Worm (Caenorhabditis elegans) whole organism, young adult: ENCODE results near the gene pyc-1.

Source experiments
- B0035.1 ChIP-seq: sonication (generic microtip); optimal IDR thresholded peaks from 2 replicates; lab custom pipeline; 2016; ENCODE audit warnings: missing genetic modification characterization, mild to moderate bottlenecking, missing compliant biosample characterization, missing genotype, missing genetic modification reagents
- C06A6.2 ChIP-seq: fragments of 200-800 bp; sonication (Bioruptor generic); conservative IDR thresholded peaks from 2 replicates; pipeline ENCODE4 v1.3.6; 2022; ENCODE audit warnings: missing genetic modification characterization, missing compliant biosample characterization
- F22D6.2 ChIP-seq: sonication (generic microtip); optimal IDR thresholded peaks from 2 replicates; lab custom pipeline; 2016; ENCODE audit warnings: mild to moderate bottlenecking, missing genetic modification characterization, missing compliant biosample characterization
- F23B12.7 ChIP-seq: sonication (generic microtip); optimal IDR thresholded peaks from 2 replicates; lab custom pipeline; 2017; ENCODE audit warnings: missing genetic modification characterization, mild to moderate bottlenecking, missing compliant biosample characterization, antibody characterized with exemption, moderate library complexity; ENCODE audit not compliant: insufficient read depth
- F57A8.1 ChIP-seq: fragments of 200-800 bp; sonication (Bioruptor generic); optimal IDR thresholded peaks from 2 replicates; lab custom pipeline; 2018; ENCODE audit warnings: mild to moderate bottlenecking, missing genetic modification characterization, moderate library complexity, missing compliant biosample characterization
- K11D2.4 ChIP-seq: fragments of 200-800 bp; sonication (Bioruptor generic); IDR thresholded peaks from 2 replicates; pipeline ENCODE4 v1.3.6; 2022; ENCODE audit warnings: missing genetic modification reagents, missing genetic modification characterization, missing compliant biosample characterization
- Y53G8AR.9 ChIP-seq: fragments of 200-800 bp; sonication (Bioruptor generic); conservative IDR thresholded peaks from 2 replicates; pipeline ENCODE4 v1.3.6; 2022; ENCODE audit warnings: missing genetic modification reagents, missing genetic modification characterization, missing compliant biosample characterization
- Y67H2A.10 ChIP-seq: fragments of 200-800 bp; sonication (Bioruptor generic); conservative IDR thresholded peaks from 2 replicates; pipeline ENCODE4 v1.3.6; 2022; ENCODE audit warnings: missing genetic modification reagents, missing genetic modification characterization, missing compliant biosample characterization
- Y79H2A.3 ChIP-seq: fragments of 200-800 bp; sonication (Bioruptor generic); conservative IDR thresholded peaks from 2 replicates; pipeline ENCODE4 v1.3.6; 2022; ENCODE audit warnings: missing genetic modification reagents, missing genetic modification characterization, missing compliant biosample characterization
- Y95B8A.8 ChIP-seq: fragments of 200-800 bp; sonication (Bioruptor generic); IDR thresholded peaks from 2 replicates; pipeline ENCODE4 v1.3.6; 2022; ENCODE audit warnings: missing genetic modification reagents, missing genetic modification characterization, missing compliant biosample characterization
- ZK185.1 ChIP-seq: sonication (generic microtip); optimal IDR thresholded peaks from 2 replicates; lab custom pipeline; 2016; ENCODE audit warnings: mild to moderate bottlenecking, missing genetic modification characterization, missing compliant biosample characterization; ENCODE audit not compliant: poor library complexity, severe bottlenecking
- akir-1 ChIP-seq: fragments of 200-800 bp; sonication (Bioruptor generic); optimal IDR thresholded peaks from 2 replicates; lab custom pipeline; 2018; ENCODE audit warnings: mild to moderate bottlenecking, missing genetic modification characterization, moderate library complexity, missing compliant biosample characterization
- ama-1 ChIP-seq, 3 experiments: fragments of 150-350 bp in 1 of 3; sonication (generic microtip) in 2 of 3; optimal IDR thresholded peaks; 2 replicates each; lab custom pipeline; 2014 to 2018; ENCODE audit warnings: missing biosample characterization in 2 of 3, missing genetic modification characterization in 2 of 3, missing genetic modification reagents in 2 of 3
- aptf-2 ChIP-seq: fragments of 200-800 bp; sonication (Bioruptor generic); conservative IDR thresholded peaks from 2 replicates; pipeline ENCODE4 v1.3.6; 2022; ENCODE audit warnings: missing genetic modification reagents, missing genetic modification characterization, missing compliant biosample characterization
- aptf-3 ChIP-seq: fragments of 200-800 bp; sonication (Bioruptor generic); IDR thresholded peaks from 2 replicates; pipeline ENCODE4 v1.3.6; 2022; ENCODE audit warnings: missing genetic modification characterization, missing compliant biosample characterization
- atf-7 ChIP-seq: sonication (generic microtip); optimal IDR thresholded peaks from 2 replicates; lab custom pipeline; 2017; ENCODE audit warnings: mild to moderate bottlenecking, missing genetic modification characterization, missing compliant biosample characterization
- athp-1 ChIP-seq: sonication (generic microtip); optimal IDR thresholded peaks from 2 replicates; lab custom pipeline; 2017; ENCODE audit warnings: mild to moderate bottlenecking, missing genetic modification characterization, missing compliant biosample characterization
- attf-3 ChIP-seq: fragments of 200-800 bp; sonication (Bioruptor generic); conservative IDR thresholded peaks from 2 replicates; pipeline ENCODE4 v1.3.6; 2022; ENCODE audit warnings: missing genetic modification reagents, missing genetic modification characterization, missing compliant biosample characterization
- attf-5 ChIP-seq: fragments of 200-800 bp; sonication (Bioruptor generic); optimal IDR thresholded peaks from 2 replicates; lab custom pipeline; 2018; ENCODE audit warnings: mild to moderate bottlenecking, missing genetic modification characterization, missing compliant biosample characterization
- bed-1 ChIP-seq: fragments of 200-800 bp; sonication (Bioruptor generic); IDR thresholded peaks from 2 replicates; pipeline ENCODE4 v1.3.6; 2022; ENCODE audit warnings: missing genetic modification reagents, missing genetic modification characterization, missing compliant biosample characterization
- bed-2 ChIP-seq: fragments of 200-800 bp; sonication (Bioruptor generic); IDR thresholded peaks from 2 replicates; pipeline ENCODE4 v1.3.6; 2022; ENCODE audit warnings: missing genetic modification reagents, missing genetic modification characterization, missing compliant biosample characterization
- ccch-3 ChIP-seq: fragments of 200-800 bp; sonication (Bioruptor generic); optimal IDR thresholded peaks from 2 replicates; lab custom pipeline; 2018; ENCODE audit warnings: mild to moderate bottlenecking, missing genetic modification characterization, missing compliant biosample characterization
- cebp-1 ChIP-seq, 2 experiments: fragments of 200-800 bp in 1 of 2; sonication (Bioruptor generic) in 1 of 2; sonication (generic microtip) in 1 of 2; IDR thresholded peaks in 1 of 2; optimal IDR thresholded peaks in 1 of 2; 2 replicates each; pipeline versions ENCODE4 v1.3.6 to Lab custom; 2017 to 2022; ENCODE audit warnings: missing compliant biosample characterization in 2 of 2, missing genetic modification characterization in 2 of 2, mild to moderate bottlenecking in 1 of 2, missing genetic modification reagents in 1 of 2, moderate library complexity in 1 of 2
- ceh-27 ChIP-seq: fragments of 200-800 bp; sonication (Bioruptor generic); optimal IDR thresholded peaks from 2 replicates; lab custom pipeline; 2018; ENCODE audit warnings: mild to moderate bottlenecking, missing genetic modification characterization, moderate library complexity, missing compliant biosample characterization
- ceh-40 ChIP-seq: fragments of 200-800 bp; sonication (Bioruptor generic); IDR thresholded peaks from 2 replicates; pipeline ENCODE4 v1.3.6; 2022; ENCODE audit warnings: missing genetic modification characterization, missing compliant biosample characterization
- die-1 ChIP-seq: sonication (generic microtip); optimal IDR thresholded peaks from 2 replicates; lab custom pipeline; 2016; ENCODE audit warnings: missing genotype, mild to moderate bottlenecking, missing genetic modification characterization, missing compliant biosample characterization
- ekl-4 ChIP-seq: fragments of 200-800 bp; sonication (Bioruptor generic); IDR thresholded peaks from 2 replicates; pipeline ENCODE4 v1.3.6; 2022; ENCODE audit warnings: missing genetic modification reagents, missing genetic modification characterization, missing compliant biosample characterization
- ets-4 ChIP-seq: fragments of 200-800 bp; sonication (Bioruptor generic); optimal IDR thresholded peaks from 2 replicates; lab custom pipeline; 2018; ENCODE audit warnings: mild to moderate bottlenecking, missing genetic modification characterization, missing compliant biosample characterization
- hmg-1.2 ChIP-seq: fragments of 200-800 bp; sonication (Bioruptor generic); IDR thresholded peaks from 2 replicates; pipeline ENCODE4 v1.3.6; 2022; ENCODE audit warnings: missing genetic modification reagents, missing genetic modification characterization, missing compliant biosample characterization
- hsf-1 ChIP-seq: fragments of 200-800 bp; sonication (Bioruptor generic); IDR thresholded peaks from 2 replicates; pipeline ENCODE4 v1.3.6; 2022; ENCODE audit warnings: missing genetic modification reagents, missing genetic modification characterization, missing compliant biosample characterization
- lag-1 ChIP-seq: fragments of 200-800 bp; sonication (Bioruptor generic); IDR thresholded peaks from 2 replicates; pipeline ENCODE4 v1.3.6; 2022; ENCODE audit warnings: missing genetic modification reagents, missing genetic modification characterization, missing compliant biosample characterization
- lin-26 ChIP-seq: fragments of 200-800 bp; sonication (Bioruptor generic); IDR thresholded peaks from 2 replicates; pipeline ENCODE4 v1.3.6; 2022; ENCODE audit warnings: missing genetic modification reagents, missing genetic modification characterization, missing compliant biosample characterization
- madf-10 ChIP-seq: sonication (generic microtip); optimal IDR thresholded peaks from 2 replicates; lab custom pipeline; 2016; ENCODE audit warnings: mild to moderate bottlenecking, missing genetic modification characterization, missing compliant biosample characterization
- madf-8 ChIP-seq: fragments of 200-800 bp; sonication (Bioruptor generic); conservative IDR thresholded peaks from 2 replicates; pipeline ENCODE4 v1.3.6; 2022; ENCODE audit warnings: missing genetic modification reagents, missing genetic modification characterization, missing compliant biosample characterization
- mes-4 ChIP-seq: sonication (generic microtip); optimal IDR thresholded peaks from 2 replicates; lab custom pipeline; 2016; ENCODE audit warnings: missing genotype, missing genetic modification characterization, missing compliant biosample characterization
- nhr-80 ChIP-seq: sonication (generic microtip); optimal IDR thresholded peaks from 2 replicates; lab custom pipeline; 2016; ENCODE audit warnings: missing genetic modification characterization, missing compliant biosample characterization
- pha-4 ChIP-seq: fragments of 150-350 bp; sonication (generic microtip); optimal IDR thresholded peaks from 2 replicates; lab custom pipeline; 2014; ENCODE audit warnings: missing biosample characterization, missing genetic modification reagents, missing genetic modification characterization
- repo-1 ChIP-seq: sonication (generic microtip); optimal IDR thresholded peaks from 2 replicates; lab custom pipeline; 2017; ENCODE audit warnings: mild to moderate bottlenecking, missing genetic modification characterization, missing compliant biosample characterization
- rpc-1 ChIP-seq, 2 experiments: fragments of 150-350 bp in 1 of 2; sonication (generic microtip) in 1 of 2; optimal IDR thresholded peaks; 2 replicates each; lab custom pipeline; 2014 to 2018; ENCODE audit warnings: missing biosample characterization in 1 of 2, missing genetic modification characterization in 1 of 2, missing genetic modification reagents in 1 of 2, missing genotype in 1 of 2
- sdz-38 ChIP-seq: sonication (generic microtip); optimal IDR thresholded peaks from 2 replicates; lab custom pipeline; 2016; ENCODE audit warnings: missing genotype, missing genetic modification characterization, missing compliant biosample characterization
- snpc-1.1 ChIP-seq: sonication (generic microtip); optimal IDR thresholded peaks from 2 replicates; lab custom pipeline; 2017; ENCODE audit warnings: missing genetic modification characterization, mild to moderate bottlenecking, missing compliant biosample characterization, antibody characterized with exemption, moderate library complexity, missing genotype, missing genetic modification reagents; ENCODE audit not compliant: insufficient read depth
- snpc-4 ChIP-seq, 5 experiments: fragments of 150-350 bp in 1 of 5; sonication (generic microtip) in 4 of 5; optimal IDR thresholded peaks; 2 replicates each; lab custom pipeline; 2014 to 2018; ENCODE audit warnings: missing genetic modification characterization in 5 of 5, missing biosample characterization in 3 of 5, antibody characterized with exemption in 2 of 5, mild to moderate bottlenecking in 2 of 5, missing compliant biosample characterization in 2 of 5, missing genotype in 2 of 5, moderate library complexity in 2 of 5, missing genetic modification reagents in 1 of 5
- tbx-9 ChIP-seq: sonication (generic microtip); optimal IDR thresholded peaks from 2 replicates; lab custom pipeline; 2016; ENCODE audit warnings: borderline replicate concordance, missing genetic modification characterization, inconsistent platforms, missing compliant biosample characterization
- unc-130 ChIP-seq: sonication (generic microtip); optimal IDR thresholded peaks from 2 replicates; lab custom pipeline; 2016; ENCODE audit warnings: missing genetic modification reagents, missing genetic modification characterization, missing compliant biosample characterization
- xnd-1 ChIP-seq: sonication (generic microtip); optimal IDR thresholded peaks from 2 replicates; lab custom pipeline; 2016; ENCODE audit warnings: missing genotype, missing genetic modification reagents, missing genetic modification characterization, missing compliant biosample characterization
- zim-3 ChIP-seq: sonication (generic microtip); optimal IDR thresholded peaks from 2 replicates; lab custom pipeline; 2017; ENCODE audit warnings: mild to moderate bottlenecking, missing genetic modification characterization, moderate library complexity, missing compliant biosample characterization

Gene pyc-1

DNA sequence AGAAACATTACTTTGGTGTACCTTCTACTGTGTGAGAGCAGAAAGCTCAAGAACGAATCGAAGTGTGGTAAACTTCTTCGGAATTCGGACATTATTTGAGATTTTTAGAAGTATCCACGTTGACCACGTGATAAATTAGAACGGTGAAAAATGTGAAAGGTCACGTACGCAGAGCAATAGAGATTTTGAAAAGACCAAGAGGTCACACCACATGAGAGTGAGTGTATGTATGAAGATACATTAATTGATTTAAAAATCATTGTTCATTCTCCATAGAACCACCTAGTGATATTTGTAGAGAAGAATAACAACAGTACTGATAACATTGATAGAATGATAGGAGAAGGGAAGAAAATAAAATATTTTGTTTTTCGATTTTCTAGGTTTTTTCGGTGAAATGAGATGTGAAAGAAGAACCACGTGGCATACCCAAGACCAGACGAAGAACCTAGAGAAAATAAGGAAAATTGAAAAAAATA is at the start of gene pyc-1:
pyc-1 (minus strand) TSS at position 69 of the 479 bp plus-strand sequence.
- peak; percentile 24 for TF ChIP-seq F23B12.7
- TF ChIP-seq repo-1 (tag; lab: Kevin White, UChicago), result no peak
- no peak for TF ChIP-seq snpc-4 (GFP tag; optimal IDR thresholded peaks at IDR 0.05; lab: Kevin White, UChicago)
- TF ChIP-seq snpc-4 (tag; optimal IDR thresholded peaks at IDR 0.05; lab: Kevin White, UChicago), result peak in 2 of 4 experiments; percentile 2 to 28
- TF ChIP-seq sdz-38 (tag; lab: Kevin White, UChicago), result no peak
- no peak for TF ChIP-seq cebp-1 (GFP tag; IDR thresholded peaks at IDR 0.05; lab: Robert Waterston, UW)
- TF ChIP-seq cebp-1 (tag; optimal IDR thresholded peaks at IDR 0.05; lab: Kevin White, UChicago), result peak; percentile 2
- TF ChIP-seq Y79H2A.3 (GFP tag; lab: Robert Waterston, UW), result no peak
- TF ChIP-seq ets-4 (GFP tag; lab: Kevin White, UChicago), result peak; percentile 8
- no peak for TF ChIP-seq rpc-1 (optimal IDR thresholded peaks at IDR 0.05; lab: Kevin White, UChicago)
- TF ChIP-seq rpc-1 (tag; optimal IDR thresholded peaks at IDR 0.05; lab: Kevin White, UChicago), result no peak
- TF ChIP-seq ZK185.1 (tag; lab: Kevin White, UChicago), result no peak
- no peak for TF ChIP-seq ccch-3 (GFP tag; lab: Kevin White, UChicago)
- TF ChIP-seq nhr-80 (tag; lab: Kevin White, UChicago), result peak; percentile 32
- peak; percentile 55 for TF ChIP-seq pha-4
- TF ChIP-seq attf-3, result no peak
- no peak for TF ChIP-seq K11D2.4 (GFP tag; lab: Robert Waterston, UW)
- no peak for TF ChIP-seq xnd-1 (tag; lab: Kevin White, UChicago)
- TF ChIP-seq snpc-1.1 (tag; lab: Kevin White, UChicago), result no peak
- TF ChIP-seq lin-26, result 0 out of 2 replicates have a peak, but pooled peaks have one; percentile 34
- peak; percentile 7 for TF ChIP-seq ama-1 (optimal IDR thresholded peaks at IDR 0.05; lab: Kevin White, UChicago)
- TF ChIP-seq ama-1 (GFP tag; optimal IDR thresholded peaks at IDR 0.05; lab: Kevin White, UChicago), result no peak
- 0 out of 2 replicates have a peak, but pooled peaks have one; percentile 4 for TF ChIP-seq hsf-1 (GFP tag; lab: Robert Waterston, UW)
- no peak for TF ChIP-seq tbx-9 (tag; lab: Kevin White, UChicago)
- TF ChIP-seq atf-7 (tag; lab: Kevin White, UChicago), result no peak
- TF ChIP-seq ceh-40 (GFP tag; lab: Robert Waterston, UW), result no peak
- no peak for TF ChIP-seq B0035.1 (tag; lab: Kevin White, UChicago)
- no peak for TF ChIP-seq hmg-1.2
- no peak for TF ChIP-seq zim-3
- TF ChIP-seq lag-1, result no peak
- TF ChIP-seq F22D6.2 (tag; lab: Kevin White, UChicago), result no peak
- TF ChIP-seq unc-130 (GFP tag; lab: Kevin White, UChicago), result no peak
- TF ChIP-seq die-1 (tag; lab: Kevin White, UChicago), result no peak
- TF ChIP-seq Y95B8A.8, result no peak
- no peak for TF ChIP-seq madf-10
- TF ChIP-seq athp-1, result no peak
- no peak for TF ChIP-seq bed-2
- TF ChIP-seq mes-4 (tag; lab: Kevin White, UChicago), result no peak
- TF ChIP-seq ceh-27 (GFP tag; lab: Kevin White, UChicago), result no peak
- no peak for TF ChIP-seq bed-1 (GFP tag; lab: Robert Waterston, UW)
- no peak for TF ChIP-seq ekl-4 (GFP tag; lab: Robert Waterston, UW)
- TF ChIP-seq akir-1 (GFP tag; lab: Kevin White, UChicago), result no peak
- no peak for TF ChIP-seq aptf-3 (GFP tag; lab: Robert Waterston, UW)
- no peak for TF ChIP-seq C06A6.2
- TF ChIP-seq attf-5 (GFP tag; lab: Kevin White, UChicago), result peak; percentile 42
- no peak for TF ChIP-seq Y67H2A.10 (GFP tag; lab: Robert Waterston, UW)
- TF ChIP-seq Y53G8AR.9 (GFP tag; lab: Robert Waterston, UW), result no peak
- TF ChIP-seq aptf-2 (GFP tag; lab: Robert Waterston, UW), result no peak
- TF ChIP-seq madf-8 (GFP tag; lab: Robert Waterston, UW), result no peak
- no peak for TF ChIP-seq F57A8.1 (GFP tag; lab: Kevin White, UChicago)
